Worm (Caenorhabditis elegans) whole organism, late embryonic: ENCODE results near the gene F26G1.10.

ENCODE experiments used
- C38D4.7 ChIP-seq: fragments of 200-800 bp; sonication (Bioruptor generic); optimal IDR thresholded peaks from 2 replicates; lab custom pipeline; 2018; ENCODE audit warnings: mild to moderate bottlenecking, missing genetic modification characterization, moderate library complexity, missing compliant biosample characterization
- F13H6.1 ChIP-seq: sonication (generic microtip); optimal IDR thresholded peaks from 2 replicates; lab custom pipeline; 2016; ENCODE audit warnings: missing genetic modification characterization, missing compliant biosample characterization
- T23F11.4 ChIP-seq: fragments of 200-800 bp; sonication (Bioruptor generic); optimal IDR thresholded peaks from 2 replicates; lab custom pipeline; 2018; ENCODE audit warnings: mild to moderate bottlenecking, missing genetic modification characterization, missing compliant biosample characterization
- Y22D7AL.16 ChIP-seq: sonication (generic microtip); optimal IDR thresholded peaks from 2 replicates; lab custom pipeline; 2016; ENCODE audit warnings: missing genetic modification characterization, missing compliant biosample characterization
- ahr-1 ChIP-seq: sonication (generic microtip); optimal IDR thresholded peaks from 2 replicates; lab custom pipeline; 2016; ENCODE audit warnings: missing genetic modification characterization, missing compliant biosample characterization
- ama-1 ChIP-seq: fragments of 150-350 bp; optimal IDR thresholded peaks from 2 replicates; lab custom pipeline; 2014
- ceh-19 ChIP-seq: fragments of 200-800 bp; sonication (Bioruptor generic); optimal IDR thresholded peaks from 2 replicates; lab custom pipeline; 2018; ENCODE audit warnings: mild to moderate bottlenecking, missing genetic modification characterization, missing compliant biosample characterization
- ceh-2 ChIP-seq: sonication (generic microtip); optimal IDR thresholded peaks from 2 replicates; lab custom pipeline; 2016; ENCODE audit warnings: missing genotype, missing genetic modification characterization, missing compliant biosample characterization
- ceh-24 ChIP-seq: sonication (generic microtip); optimal IDR thresholded peaks from 2 replicates; lab custom pipeline; 2016; ENCODE audit warnings: mild to moderate bottlenecking, missing genetic modification characterization, missing compliant biosample characterization
- ceh-30 ChIP-seq: fragments of 150-350 bp; optimal IDR thresholded peaks from 2 replicates; lab custom pipeline; 2014; ENCODE audit warnings: missing biosample characterization, missing genetic modification characterization
- ceh-31 ChIP-seq: sonication (generic microtip); optimal IDR thresholded peaks from 2 replicates; lab custom pipeline; 2016; ENCODE audit warnings: missing genetic modification characterization, missing compliant biosample characterization
- ceh-34 ChIP-seq: sonication (generic microtip); optimal IDR thresholded peaks from 2 replicates; lab custom pipeline; 2016; ENCODE audit warnings: mild to moderate bottlenecking, missing genetic modification characterization, missing compliant biosample characterization
- ceh-45 ChIP-seq: fragments of 200-800 bp; sonication (Bioruptor generic); IDR thresholded peaks from 2 replicates; pipeline ENCODE4 v1.3.6; 2022; ENCODE audit warnings: missing genetic modification reagents, missing genetic modification characterization, missing compliant biosample characterization
- ceh-48 ChIP-seq: sonication (generic microtip); optimal IDR thresholded peaks from 2 replicates; lab custom pipeline; 2016; ENCODE audit warnings: missing genetic modification characterization, inconsistent platforms, missing compliant biosample characterization
- ceh-9 ChIP-seq: sonication (generic microtip); optimal IDR thresholded peaks from 2 replicates; lab custom pipeline; 2016; ENCODE audit warnings: mild to moderate bottlenecking, missing genetic modification characterization, inconsistent platforms, missing compliant biosample characterization
- dmd-4 ChIP-seq: sonication (generic microtip); optimal IDR thresholded peaks from 2 replicates; lab custom pipeline; 2016; ENCODE audit warnings: borderline replicate concordance, missing genetic modification characterization, missing compliant biosample characterization
- dve-1 ChIP-seq: sonication (generic microtip); optimal IDR thresholded peaks from 2 replicates; lab custom pipeline; 2017; ENCODE audit warnings: antibody characterized with exemption, mild to moderate bottlenecking, missing genetic modification characterization, missing compliant biosample characterization
- elt-2 ChIP-seq: sonication (generic microtip); optimal IDR thresholded peaks from 2 replicates; lab custom pipeline; 2016; ENCODE audit warnings: missing genetic modification reagents, missing genetic modification characterization, missing compliant biosample characterization
- elt-4 ChIP-seq: sonication (generic microtip); optimal IDR thresholded peaks from 2 replicates; lab custom pipeline; 2016; ENCODE audit warnings: missing genetic modification characterization, missing compliant biosample characterization
- ets-4 ChIP-seq: sonication (generic microtip); optimal IDR thresholded peaks from 2 replicates; lab custom pipeline; 2016; ENCODE audit warnings: missing genetic modification characterization, missing compliant biosample characterization
- eyg-1 ChIP-seq: sonication (generic microtip); optimal IDR thresholded peaks from 2 replicates; lab custom pipeline; 2016; ENCODE audit warnings: missing genotype, missing genetic modification characterization, missing compliant biosample characterization
- hlh-15 ChIP-seq: sonication (generic microtip); optimal IDR thresholded peaks from 2 replicates; lab custom pipeline; 2016; ENCODE audit warnings: missing genetic modification characterization, missing compliant biosample characterization
- hlh-30 ChIP-seq: sonication (generic microtip); optimal IDR thresholded peaks from 2 replicates; lab custom pipeline; 2017; ENCODE audit warnings: antibody characterized with exemption, missing genetic modification characterization, missing compliant biosample characterization; ENCODE audit not compliant: insufficient read depth
- hlh-6 ChIP-seq: sonication (generic microtip); optimal IDR thresholded peaks from 2 replicates; lab custom pipeline; 2016; ENCODE audit warnings: missing genotype, missing genetic modification characterization, missing compliant biosample characterization
- hlh-8 ChIP-seq: sonication (generic microtip); optimal IDR thresholded peaks from 2 replicates; lab custom pipeline; 2016; ENCODE audit warnings: missing genotype, missing genetic modification characterization, missing compliant biosample characterization
- lim-6 ChIP-seq: sonication (generic microtip); optimal IDR thresholded peaks from 2 replicates; lab custom pipeline; 2016; ENCODE audit warnings: missing genetic modification characterization, missing compliant biosample characterization
- lin-11 ChIP-seq: fragments of 200-800 bp; sonication (Bioruptor generic); optimal IDR thresholded peaks from 2 replicates; lab custom pipeline; 2018; ENCODE audit warnings: mild to moderate bottlenecking, missing genetic modification characterization, missing compliant biosample characterization
- madf-2 ChIP-seq: sonication (generic microtip); optimal IDR thresholded peaks from 2 replicates; lab custom pipeline; 2017; ENCODE audit warnings: missing genetic modification characterization, missing compliant biosample characterization
- mec-3 ChIP-seq: sonication (generic microtip); optimal IDR thresholded peaks from 2 replicates; lab custom pipeline; 2016; ENCODE audit warnings: borderline replicate concordance, missing genetic modification characterization, missing compliant biosample characterization
- nfya-1 ChIP-seq: sonication (generic microtip); optimal IDR thresholded peaks from 2 replicates; lab custom pipeline; 2017; ENCODE audit warnings: missing genetic modification characterization, mild to moderate bottlenecking, missing compliant biosample characterization, antibody characterized with exemption, moderate library complexity
- nhr-11 ChIP-seq: fragments of 150-350 bp; optimal IDR thresholded peaks from 2 replicates; lab custom pipeline; 2014; ENCODE audit warnings: missing biosample characterization, missing genetic modification characterization
- nhr-232 ChIP-seq: sonication (generic microtip); optimal IDR thresholded peaks from 2 replicates; lab custom pipeline; 2016; ENCODE audit warnings: missing genetic modification characterization, missing compliant biosample characterization
- odd-2 ChIP-seq: sonication (generic microtip); optimal IDR thresholded peaks from 2 replicates; lab custom pipeline; 2017; ENCODE audit warnings: antibody characterized with exemption, mild to moderate bottlenecking, missing genetic modification characterization, missing compliant biosample characterization
- pat-9 ChIP-seq: fragments of 200-800 bp; sonication (Bioruptor generic); optimal IDR thresholded peaks from 2 replicates; lab custom pipeline; 2018; ENCODE audit warnings: mild to moderate bottlenecking, missing genetic modification characterization, moderate library complexity, missing compliant biosample characterization
- pax-1 ChIP-seq: fragments of 150-350 bp; optimal IDR thresholded peaks from 2 replicates; lab custom pipeline; 2014; ENCODE audit warnings: missing biosample characterization, missing genetic modification characterization
- pha-2 ChIP-seq: sonication (generic microtip); optimal IDR thresholded peaks from 2 replicates; lab custom pipeline; 2017; ENCODE audit warnings: mild to moderate bottlenecking, missing genetic modification characterization, missing compliant biosample characterization
- pqm-1 ChIP-seq: sonication (generic microtip); optimal IDR thresholded peaks from 2 replicates; lab custom pipeline; 2016; ENCODE audit warnings: missing genetic modification characterization, missing compliant biosample characterization
- rnt-1 ChIP-seq: sonication (generic microtip); optimal IDR thresholded peaks from 2 replicates; lab custom pipeline; 2016; ENCODE audit warnings: missing genetic modification characterization, missing compliant biosample characterization
- syd-9 ChIP-seq: sonication (generic microtip); optimal IDR thresholded peaks from 2 replicates; lab custom pipeline; 2016; ENCODE audit warnings: mild to moderate bottlenecking, missing genetic modification characterization, moderate library complexity, missing compliant biosample characterization
- tbx-2 ChIP-seq: sonication (generic microtip); optimal IDR thresholded peaks from 2 replicates; lab custom pipeline; 2016; ENCODE audit warnings: missing genetic modification characterization, missing compliant biosample characterization
- tbx-7 ChIP-seq: sonication (generic microtip); optimal IDR thresholded peaks from 2 replicates; lab custom pipeline; 2016; ENCODE audit warnings: missing genotype, missing genetic modification characterization, missing compliant biosample characterization
- unc-3 ChIP-seq, 2 experiments: fragments of 200-800 bp in 1 of 2; sonication (Bioruptor generic) in 1 of 2; sonication (generic microtip) in 1 of 2; conservative IDR thresholded peaks in 1 of 2; optimal IDR thresholded peaks in 1 of 2; 2 replicates each; pipeline versions ENCODE4 v1.3.6 to Lab custom; 2016 to 2022; ENCODE audit warnings: missing compliant biosample characterization in 2 of 2, missing genetic modification characterization in 2 of 2, missing genetic modification reagents in 1 of 2
- unc-42 ChIP-seq: sonication (generic microtip); optimal IDR thresholded peaks from 2 replicates; lab custom pipeline; 2016; ENCODE audit warnings: missing genotype, missing genetic modification characterization, missing compliant biosample characterization
- unc-55 ChIP-seq: sonication (generic microtip); optimal IDR thresholded peaks from 2 replicates; lab custom pipeline; 2017; ENCODE audit warnings: missing biosample characterization, missing genetic modification reagents, missing genetic modification characterization
- unc-86 ChIP-seq: sonication (generic microtip); optimal IDR thresholded peaks from 2 replicates; lab custom pipeline; 2016; ENCODE audit warnings: missing genetic modification characterization, missing compliant biosample characterization
- zip-5 ChIP-seq: sonication (generic microtip); optimal IDR thresholded peaks from 2 replicates; lab custom pipeline; 2016; ENCODE audit warnings: missing genetic modification characterization, missing compliant biosample characterization
- ztf-16 ChIP-seq: sonication (generic microtip); optimal IDR thresholded peaks from 2 replicates; lab custom pipeline; 2017; ENCODE audit warnings: missing genetic modification characterization, missing compliant biosample characterization

F26G1.10 gene

DNA sequence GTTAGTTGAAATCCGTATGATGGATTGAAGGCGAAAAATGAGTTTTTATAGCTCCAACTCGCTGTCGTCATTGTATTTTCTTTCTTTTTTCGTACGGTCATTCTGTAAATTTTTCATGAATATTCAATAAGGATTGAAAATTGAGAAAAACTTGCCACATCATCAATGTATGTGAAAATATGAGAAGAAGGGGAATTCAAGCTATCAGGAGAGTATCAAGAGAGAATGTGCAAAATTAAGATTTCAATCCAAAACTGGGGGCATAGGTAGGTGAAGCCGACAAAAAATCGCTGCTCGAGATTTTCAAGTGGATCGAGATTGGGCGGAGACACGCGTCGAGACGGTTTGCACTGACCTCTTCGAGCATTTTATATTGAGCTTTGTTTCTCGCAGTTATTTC, 10.3 kb downstream of the F26G1.10 start, which contains the start of gene nep-12:
nep-12 (minus strand) TSS at position 101 of the 400 bp plus-strand sequence.
- no peak for TF ChIP-seq ahr-1
- TF ChIP-seq zip-5 (tag; lab: Kevin White, UChicago) = no peak
- no peak for TF ChIP-seq ceh-31 (tag; lab: Kevin White, UChicago)
- no peak for TF ChIP-seq ceh-45 (GFP tag; lab: Robert Waterston, UW)
- TF ChIP-seq tbx-7 (tag; lab: Kevin White, UChicago) = no peak
- TF ChIP-seq pqm-1 (tag; lab: Kevin White, UChicago) = no peak
- no peak for TF ChIP-seq tbx-2
- no peak for TF ChIP-seq ceh-48 (tag; lab: Kevin White, UChicago)
- no peak for TF ChIP-seq mec-3 (tag; lab: Kevin White, UChicago)
- TF ChIP-seq madf-2 = no peak
- no peak for TF ChIP-seq eyg-1
- no peak for TF ChIP-seq syd-9 (tag; lab: Kevin White, UChicago)
- no peak for TF ChIP-seq ztf-16
- no peak for TF ChIP-seq ceh-2 (tag; lab: Kevin White, UChicago)
- TF ChIP-seq C38D4.7 = no peak
- no peak for TF ChIP-seq unc-3 (GFP tag; conservative IDR thresholded peaks at IDR 0.05; lab: Robert Waterston, UW)
- TF ChIP-seq unc-3 (tag; optimal IDR thresholded peaks at IDR 0.05; lab: Kevin White, UChicago) = no peak
- TF ChIP-seq ceh-34 (tag; lab: Kevin White, UChicago) = no peak
- TF ChIP-seq unc-55 (GFP tag; lab: Kevin White, UChicago) = no peak
- TF ChIP-seq elt-4 (tag; lab: Kevin White, UChicago) = no peak

DNA sequence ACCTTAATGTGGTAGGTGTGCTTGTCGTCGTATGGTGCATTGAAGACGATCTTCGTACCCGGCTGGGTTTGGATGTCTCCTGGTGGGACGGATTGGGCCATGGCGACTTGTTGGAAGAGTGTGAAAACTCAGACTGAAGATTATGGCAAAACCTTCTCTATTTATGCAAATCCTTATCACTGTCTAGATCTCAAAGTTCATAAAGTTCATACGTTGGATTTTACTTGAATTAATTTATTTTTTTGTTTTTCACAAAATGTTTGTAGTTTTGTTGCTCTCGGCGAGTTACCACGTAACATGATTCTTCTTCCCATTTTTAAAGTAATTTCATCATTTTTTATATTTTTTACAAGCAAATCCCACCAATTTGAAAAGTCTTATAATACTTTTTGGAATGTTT, 12.0 kb downstream of the F26G1.10 start, which contains the start of gene msp-3:
msp-3 (minus strand) TSS at position 101 of the 400 bp plus-strand sequence.
- TF ChIP-seq madf-2 (no peak), nhr-11 (tag; lab: Kevin White, UChicago) (no peak), odd-2 (tag; lab: Kevin White, UChicago) (no peak), ceh-30 (tag; lab: Kevin White, UChicago) (no peak), elt-2 (tag; lab: Kevin White, UChicago) (no peak), ahr-1 (no peak), ceh-9 (tag; lab: Kevin White, UChicago) (no peak), dve-1 (tag; lab: Kevin White, UChicago) (no peak), dmd-4 (tag; lab: Kevin White, UChicago) (no peak), nhr-232 (tag; lab: Kevin White, UChicago) (no peak), hlh-15 (tag; lab: Kevin White, UChicago) (no peak), hlh-6 (no peak), ceh-24 (tag; lab: Kevin White, UChicago) (no peak), elt-4 (tag; lab: Kevin White, UChicago) (no peak), lin-11 (no peak), ets-4 (tag; lab: Kevin White, UChicago) (no peak), rnt-1 (no peak), Y22D7AL.16 (tag; lab: Kevin White, UChicago) (no peak), unc-86 (tag; lab: Kevin White, UChicago) (no peak), pat-9 (tag; lab: Kevin White, UChicago) (no peak)

- no peak for TF ChIP-seq nfya-1 (tag; lab: Kevin White, UChicago)
- no peak for TF ChIP-seq ceh-45 (GFP tag; lab: Robert Waterston, UW)
- TF ChIP-seq lin-11 = no peak
- TF ChIP-seq ceh-19 (GFP tag; lab: Kevin White, UChicago) = no peak
- no peak for TF ChIP-seq madf-2
- TF ChIP-seq ama-1 (lab: Kevin White, UChicago) = no peak
- no peak for TF ChIP-seq lim-6
- TF ChIP-seq Y22D7AL.16 (tag; lab: Kevin White, UChicago) = no peak
- TF ChIP-seq F13H6.1 (tag; lab: Kevin White, UChicago) = no peak
- no peak for TF ChIP-seq hlh-8 (tag; lab: Kevin White, UChicago)
- no peak for TF ChIP-seq elt-2 (tag; lab: Kevin White, UChicago)
- TF ChIP-seq ceh-34 (tag; lab: Kevin White, UChicago) = no peak
- TF ChIP-seq tbx-2 = no peak
- no peak for TF ChIP-seq pax-1
- TF ChIP-seq unc-42 (tag; lab: Kevin White, UChicago) = no peak
- TF ChIP-seq dmd-4 (tag; lab: Kevin White, UChicago) = no peak
- no peak for TF ChIP-seq hlh-30
- no peak for TF ChIP-seq T23F11.4
- TF ChIP-seq pha-2 (tag; lab: Kevin White, UChicago) = no peak
Measured at ce11 chrII:4789835-4790343, 15.7 kb downstream of the F26G1.10 start, which contains the start of gene F26G1.15. F26G1.15 (plus strand) TSS chrII:4790293.
